Worm (Caenorhabditis elegans) whole organism, L4 larva: ENCODE data around the gene ubc-18.
A peak's percentile ranks its signal among the peaks of the same experiment; 100 is the strongest.

Experiments used
- F37D6.2 ChIP-seq: sonication (generic microtip); optimal IDR thresholded peaks from 2 replicates; lab custom pipeline; 2016; ENCODE audit warnings: mild to moderate bottlenecking, missing genetic modification characterization, missing compliant biosample characterization
- arid-1 ChIP-seq: fragments of 200-800 bp; sonication (Bioruptor generic); conservative IDR thresholded peaks from 2 replicates; pipeline ENCODE4 v1.3.6; 2022; ENCODE audit warnings: missing genetic modification reagents, missing genetic modification characterization, missing compliant biosample characterization
- ceh-32 ChIP-seq: sonication (generic microtip); optimal IDR thresholded peaks from 2 replicates; lab custom pipeline; 2016; ENCODE audit warnings: mild to moderate bottlenecking, missing genetic modification characterization, missing compliant biosample characterization; ENCODE audit not compliant: poor library complexity
- ces-1 ChIP-seq: fragments of 150-350 bp; sonication (generic microtip); optimal IDR thresholded peaks from 4 replicates; lab custom pipeline; 2014; ENCODE audit warnings: missing biosample characterization, missing genetic modification reagents, missing genetic modification characterization
- fos-1 ChIP-seq: fragments of 150-350 bp; optimal IDR thresholded peaks from 2 replicates; lab custom pipeline; 2014; ENCODE audit warnings: missing biosample characterization, missing genetic modification characterization
- hlh-11 ChIP-seq: fragments of 200-800 bp; sonication (Bioruptor generic); optimal IDR thresholded peaks from 2 replicates; lab custom pipeline; 2018; ENCODE audit warnings: mild to moderate bottlenecking, missing genetic modification characterization, missing compliant biosample characterization
- mdl-1 ChIP-seq, 2 experiments: fragments of 150-350 bp in 1 of 2; sonication (generic microtip) in 1 of 2; optimal IDR thresholded peaks; 2 replicates each; lab custom pipeline; 2014 to 2017; ENCODE audit warnings: missing biosample characterization in 2 of 2, missing genetic modification characterization in 2 of 2
- pqm-1 ChIP-seq: sonication (generic microtip); optimal IDR thresholded peaks from 2 replicates; lab custom pipeline; 2017; ENCODE audit warnings: missing biosample characterization, missing genetic modification characterization
- zag-1 ChIP-seq: fragments of 150-350 bp; optimal IDR thresholded peaks from 2 replicates; lab custom pipeline; 2014; ENCODE audit warnings: missing biosample characterization, missing genetic modification characterization
- zfp-3 ChIP-seq: fragments of 200-800 bp; sonication (Bioruptor generic); conservative IDR thresholded peaks from 2 replicates; pipeline ENCODE4 v1.3.6; 2022; ENCODE audit warnings: missing genetic modification reagents, missing genetic modification characterization, missing compliant biosample characterization

DNA sequence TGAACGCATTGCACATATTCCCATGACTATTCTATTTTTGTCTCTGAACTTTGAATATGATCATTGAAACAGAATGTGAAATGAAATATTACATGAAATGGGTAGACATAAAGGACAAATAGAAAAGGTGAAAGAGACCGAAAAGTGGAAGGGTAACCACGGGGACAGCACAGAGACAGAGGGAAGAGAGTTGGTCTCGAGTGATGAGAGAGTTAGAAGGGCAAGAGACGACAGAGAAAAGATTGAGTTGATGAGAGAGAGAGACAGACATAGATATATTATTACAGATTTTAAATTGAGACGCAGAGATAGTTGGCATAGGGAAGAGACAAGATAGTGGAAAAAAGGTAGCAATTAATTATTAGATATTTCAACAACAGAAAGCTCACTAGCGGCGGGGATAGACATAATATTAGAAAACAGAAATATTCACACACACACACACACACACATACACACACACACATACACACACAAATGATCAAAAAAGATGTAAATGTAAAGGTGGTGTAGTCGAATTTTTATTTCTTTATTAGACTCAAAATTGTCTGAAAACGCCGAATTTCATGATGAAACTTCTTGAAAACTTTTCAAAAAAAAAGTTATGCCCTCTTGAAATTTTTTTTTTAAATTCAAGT is 48.4 kb upstream of the ubc-18 start:
- peak; percentile 46 to 71 for TF ChIP-seq mdl-1 (tag; optimal IDR thresholded peaks at IDR 0.05; lab: Kevin White, UChicago)
- no peak for TF ChIP-seq F37D6.2 (tag; lab: Kevin White, UChicago)
- 0 out of 2 replicates have a peak, but pooled peaks have one; percentile 13 for TF ChIP-seq zfp-3 (GFP tag; lab: Robert Waterston, UW)
- TF ChIP-seq arid-1 (GFP tag; lab: Robert Waterston, UW): 0 out of 2 replicates have a peak, but pooled peaks have one; percentile 28
- TF ChIP-seq pqm-1 (tag; lab: Kevin White, UChicago): peak; percentile 69
- TF ChIP-seq ces-1: no peak
- no peak for TF ChIP-seq ceh-32 (tag; lab: Kevin White, UChicago)
- no peak for TF ChIP-seq fos-1 (tag; lab: Kevin White, UChicago)
- peak; percentile 81 for TF ChIP-seq hlh-11
- no peak for TF ChIP-seq zag-1 (tag; lab: Kevin White, UChicago)
